Fruit fly (Drosophila melanogaster) whole organism, embryonic: ENCODE measurements around the gene Fam92.
A peak's percentile ranks its signal among the peaks of the same experiment; 100 is the strongest.

Experiments used
- Awh ChIP-seq: fragments of 200-800 bp; sonication (Bioruptor generic); IDR thresholded peaks from 2 replicates; pipeline ENCODE4, ENCODE4 v1.3.6; 2022; ENCODE audit warnings: missing biosample characterization, missing genetic modification characterization
- BEAF-32 ChIP-seq: fragments of 200-800 bp; sonication (Bioruptor generic); optimal IDR thresholded peaks from 3 replicates; lab custom pipeline; 2017; ENCODE audit warnings: missing biosample characterization, missing genetic modification characterization, mild to moderate bottlenecking, moderate library complexity, missing genetic modification reagents
- CG12391 ChIP-seq: fragments of 200-800 bp; sonication (Bioruptor generic); optimal IDR thresholded peaks from 3 replicates; lab custom pipeline; 2018; ENCODE audit warnings: missing biosample characterization, mild to moderate bottlenecking, missing genetic modification characterization, moderate library complexity
- CG13287 ChIP-seq: fragments of 200-800 bp; sonication (Bioruptor generic); IDR thresholded peaks from 2 replicates; pipeline ENCODE4 v1.3.6; 2022; ENCODE audit warnings: missing biosample characterization, missing genetic modification characterization; ENCODE audit not compliant: partially characterized antibody
- CG16815 ChIP-seq: fragments of 200-800 bp; sonication (Bioruptor generic); optimal IDR thresholded peaks from 3 replicates; lab custom pipeline; 2017; ENCODE audit warnings: missing biosample characterization, mild to moderate bottlenecking, missing genetic modification characterization
- CG18599 ChIP-seq: fragments of 200-800 bp; sonication (Bioruptor generic); optimal IDR thresholded peaks from 3 replicates; lab custom pipeline; 2017; ENCODE audit warnings: missing biosample characterization, missing genetic modification characterization, mild to moderate bottlenecking, moderate library complexity, missing genetic modification reagents
- CG2678 ChIP-seq: fragments of 200-800 bp; sonication (Bioruptor generic); optimal IDR thresholded peaks from 3 replicates; lab custom pipeline; 2019; ENCODE audit warnings: missing biosample characterization, mild to moderate bottlenecking, missing genetic modification characterization, moderate library complexity
- CG31224 ChIP-seq: fragments of 200-800 bp; sonication (Bioruptor generic); IDR thresholded peaks from 2 replicates; pipeline ENCODE4 v1.3.6; 2022; ENCODE audit warnings: missing biosample characterization, missing genetic modification characterization
- CG31365 ChIP-seq: fragments of 200-800 bp; sonication (Bioruptor generic); optimal IDR thresholded peaks from 2 replicates; lab custom pipeline; 2018; ENCODE audit warnings: missing biosample characterization, mild to moderate bottlenecking, missing genetic modification characterization
- CG32772 ChIP-seq: fragments of 200-800 bp; sonication (Bioruptor generic); IDR thresholded peaks from 2 replicates; pipeline ENCODE4 v1.3.6; 2022; ENCODE audit warnings: missing biosample characterization, missing genetic modification characterization
- CG34224 ChIP-seq: fragments of 200-800 bp; sonication (Bioruptor generic); IDR thresholded peaks from 3 replicates; pipeline ENCODE4 v1.3.6; 2022; ENCODE audit warnings: missing biosample characterization, missing genetic modification characterization; ENCODE audit not compliant: partially characterized antibody
- CG34376 ChIP-seq: fragments of 200-800 bp; sonication (Bioruptor generic); optimal IDR thresholded peaks from 2 replicates; lab custom pipeline; 2018; ENCODE audit warnings: missing biosample characterization, mild to moderate bottlenecking, missing genetic modification characterization
- CG3995 ChIP-seq: fragments of 200-800 bp; sonication (Bioruptor generic); optimal IDR thresholded peaks from 3 replicates; lab custom pipeline; 2016; ENCODE audit warnings: missing biosample characterization, missing genetic modification characterization
- CG5953 ChIP-seq: fragments of 200-800 bp; sonication (Bioruptor generic); IDR thresholded peaks from 2 replicates; pipeline ENCODE4 v1.3.6; 2022; ENCODE audit warnings: missing biosample characterization, missing genetic modification characterization
- CG8478 ChIP-seq: fragments of >200 bp; optimal IDR thresholded peaks from 2 replicates; lab custom pipeline; 2018
- Dip2 ChIP-seq: fragments of 200-800 bp; sonication (Bioruptor generic); IDR thresholded peaks from 2 replicates; pipeline ENCODE4 v1.3.6; 2022; ENCODE audit warnings: missing biosample characterization, missing genetic modification characterization
- Dll ChIP-seq: fragments of 200-800 bp; sonication (Bioruptor generic); IDR thresholded peaks from 4 replicates; pipeline ENCODE4 v1.3.6; 2022; ENCODE audit warnings: missing biosample characterization, missing genetic modification characterization; ENCODE audit not compliant: partially characterized antibody
- Doc3 ChIP-seq: fragments of 200-800 bp; sonication (Bioruptor generic); IDR thresholded peaks from 3 replicates; pipeline ENCODE4 v1.3.6; 2022; ENCODE audit warnings: missing biosample characterization, missing genetic modification characterization; ENCODE audit not compliant: partially characterized antibody
- Drgx ChIP-seq: fragments of 200-800 bp; sonication (Bioruptor generic); IDR thresholded peaks from 2 replicates; pipeline ENCODE4 v1.3.6; 2022; ENCODE audit warnings: missing biosample characterization, missing genetic modification characterization
- Hmr ChIP-seq: fragments of 200-800 bp; sonication (Bioruptor generic); optimal IDR thresholded peaks from 3 replicates; lab custom pipeline; 2017; ENCODE audit warnings: mild to moderate bottlenecking, missing biosample characterization, missing genetic modification reagents, missing genetic modification characterization
- Med ChIP-seq: fragments of 200-800 bp; sonication (Bioruptor generic); peaks from one replicate; lab custom pipeline; 2016; ENCODE audit warnings: missing biosample characterization, missing genetic modification characterization, mild to moderate bottlenecking, inconsistent platforms, moderate library complexity
- NFAT ChIP-seq: fragments of 200-800 bp; sonication (Bioruptor generic); IDR thresholded peaks from 2 replicates; pipeline ENCODE4 v1.3.6; 2022; ENCODE audit warnings: missing biosample characterization, missing genetic modification characterization
- Oaz ChIP-seq: fragments of 200-800 bp; sonication (Bioruptor generic); IDR thresholded peaks from 2 replicates; pipeline ENCODE4 v1.3.6; 2022; ENCODE audit warnings: missing biosample characterization, missing genetic modification characterization
- Sry-δ ChIP-seq: fragments of 200-800 bp; sonication (Bioruptor generic); optimal IDR thresholded peaks from 2 replicates; lab custom pipeline; 2016; ENCODE audit warnings: missing biosample characterization, missing genetic modification characterization
- bcd ChIP-seq: fragments of 200-800 bp; sonication (Bioruptor generic); optimal IDR thresholded peaks from 2 replicates; lab custom pipeline; 2017; ENCODE audit warnings: missing biosample characterization, mild to moderate bottlenecking, missing genetic modification characterization
- caup ChIP-seq: fragments of 200-800 bp; sonication (Bioruptor generic); optimal IDR thresholded peaks from 3 replicates; lab custom pipeline; 2017; ENCODE audit warnings: missing biosample characterization, mild to moderate bottlenecking, missing genetic modification characterization, moderate library complexity; ENCODE audit not compliant: severe bottlenecking
- ci ChIP-seq: fragments of 200-800 bp; sonication (Bioruptor generic); IDR thresholded peaks from 3 replicates; pipeline ENCODE4 v1.3.6; 2022; ENCODE audit warnings: missing biosample characterization, missing genetic modification characterization
- dati ChIP-seq: fragments of 200-800 bp; sonication (Bioruptor generic); IDR thresholded peaks from 2 replicates; pipeline ENCODE4 v1.3.6; 2022; ENCODE audit warnings: missing biosample characterization, missing genetic modification characterization
- ems ChIP-seq: fragments of 200-800 bp; sonication (Bioruptor generic); optimal IDR thresholded peaks from 3 replicates; lab custom pipeline; 2016; ENCODE audit warnings: missing biosample characterization, missing genetic modification characterization
- exex ChIP-seq: fragments of 200-800 bp; sonication (Bioruptor generic); optimal IDR thresholded peaks from 4 replicates; lab custom pipeline; 2018; ENCODE audit warnings: missing biosample characterization, mild to moderate bottlenecking, missing genetic modification characterization, moderate library complexity
- grn ChIP-seq: fragments of 200-800 bp; sonication (Bioruptor generic); optimal IDR thresholded peaks from 3 replicates; lab custom pipeline; 2017; ENCODE audit warnings: missing biosample characterization, missing genetic modification characterization
- insv ChIP-seq, 2 experiments: fragments of 200-800 bp; sonication (Bioruptor generic); optimal IDR thresholded peaks; 3 replicates each; lab custom pipeline; 2016 to 2018; ENCODE audit warnings: missing biosample characterization in 2 of 2, missing genetic modification characterization in 2 of 2
- luna ChIP-seq: fragments of 200-800 bp; sonication (Bioruptor generic); optimal IDR thresholded peaks from 2 replicates; lab custom pipeline; 2016; ENCODE audit warnings: missing biosample characterization, missing genetic modification characterization
- mld ChIP-seq: fragments of 200-800 bp; sonication (Bioruptor generic); IDR thresholded peaks from 3 replicates; pipeline ENCODE4 v1.3.6; 2022; ENCODE audit warnings: missing biosample characterization, missing genetic modification characterization; ENCODE audit not compliant: partially characterized antibody
- nom ChIP-seq: fragments of 200-800 bp; sonication (Bioruptor generic); optimal IDR thresholded peaks from 2 replicates; lab custom pipeline; 2017; ENCODE audit warnings: missing biosample characterization, missing genetic modification characterization, mild to moderate bottlenecking, moderate library complexity, missing genetic modification reagents
- pho ChIP-seq: fragments of 200-800 bp; sonication (Bioruptor generic); optimal IDR thresholded peaks from 2 replicates; lab custom pipeline; 2016; ENCODE audit warnings: missing biosample characterization, missing genetic modification characterization
- prd ChIP-seq, 3 experiments: fragments of >200 bp in 2 of 3; fragments of 200-800 bp in 1 of 3; sonication (Bioruptor generic) in 1 of 3; optimal IDR thresholded peaks in 2 of 3; IDR thresholded peaks in 1 of 3; 2 replicates in 2 of 3; 3 replicates in 1 of 3; pipeline versions ENCODE4 v1.3.6 to Lab custom; 2017 to 2022; ENCODE audit warnings: missing biosample characterization in 1 of 3, missing genetic modification characterization in 1 of 3
- ranshi ChIP-seq: fragments of 200-800 bp; sonication (Bioruptor generic); IDR thresholded peaks from 2 replicates; pipeline ENCODE4 v1.3.6; 2022; ENCODE audit warnings: missing biosample characterization, missing genetic modification characterization
- row ChIP-seq: fragments of 200-800 bp; sonication (Bioruptor generic); IDR thresholded peaks from 3 replicates; pipeline ENCODE4 v1.3.6; 2022; ENCODE audit warnings: missing biosample characterization, missing genetic modification characterization
- schlank ChIP-seq: fragments of 200-800 bp; sonication (Bioruptor generic); optimal IDR thresholded peaks from 2 replicates; lab custom pipeline; 2018; ENCODE audit warnings: missing biosample characterization, mild to moderate bottlenecking, missing genetic modification characterization
- sens ChIP-seq: fragments of 200-800 bp; sonication (Bioruptor generic); peaks from one replicate; lab custom pipeline; 2016; ENCODE audit warnings: missing biosample characterization, missing genetic modification characterization
- sima ChIP-seq: fragments of 200-800 bp; sonication (Bioruptor generic); optimal IDR thresholded peaks from 2 replicates; lab custom pipeline; 2016; ENCODE audit warnings: missing biosample characterization, missing genetic modification characterization
- sisA ChIP-seq: fragments of 200-800 bp; sonication (Bioruptor generic); IDR thresholded peaks from 2 replicates; pipeline ENCODE4 v1.3.6; 2022; ENCODE audit warnings: missing biosample characterization, missing genetic modification characterization
- slou ChIP-seq: fragments of 200-800 bp; sonication (Bioruptor generic); optimal IDR thresholded peaks from 3 replicates; lab custom pipeline; 2016; ENCODE audit warnings: missing biosample characterization, missing genetic modification characterization
- stwl ChIP-seq: fragments of 200-800 bp; sonication (Bioruptor generic); optimal IDR thresholded peaks from 3 replicates; lab custom pipeline; 2018; ENCODE audit warnings: missing biosample characterization, mild to moderate bottlenecking, missing genetic modification characterization, moderate library complexity
- zen ChIP-seq: fragments of 200-800 bp; sonication (Bioruptor generic); optimal IDR thresholded peaks from 3 replicates; lab custom pipeline; 2018; ENCODE audit warnings: missing biosample characterization, mild to moderate bottlenecking, missing genetic modification characterization, moderate library complexity
- zfh1 ChIP-seq: fragments of 200-800 bp; sonication (Bioruptor generic); IDR thresholded peaks from 3 replicates; pipeline ENCODE4 v1.3.6; 2022; ENCODE audit warnings: missing biosample characterization, missing genetic modification characterization

Fam92 gene

DNA sequence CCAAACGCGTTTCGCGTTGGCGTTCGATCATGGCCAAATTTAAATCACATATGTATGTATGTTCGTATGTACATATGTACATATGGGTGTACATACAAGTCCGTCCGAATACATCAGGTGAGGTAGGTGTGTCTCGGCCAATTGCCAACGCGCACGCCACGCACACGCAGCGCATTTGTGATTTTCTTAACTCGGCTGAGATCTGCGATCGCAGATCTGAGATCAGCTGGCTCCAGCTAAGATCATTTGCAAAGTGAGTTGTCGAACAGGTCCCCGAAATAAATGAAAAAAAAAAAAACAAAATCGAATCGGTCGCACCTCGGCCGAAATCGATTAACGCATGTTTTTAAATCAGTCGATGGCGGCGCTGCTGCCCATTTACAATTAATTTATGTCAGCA, 44.5 kb downstream of the Fam92 start (continued):
- TF ChIP-seq CG8478 (no peak), Drgx (GFP tag; lab: Robert Waterston, UW) (no peak), schlank (tag; lab: Kevin White, UChicago) (no peak), luna (no peak), pho (GFP tag; lab: Kevin White, UChicago) (no peak), CG12391 (tag; lab: Kevin White, UChicago) (no peak), bcd (GFP tag; lab: Kevin White, UChicago) (no peak), Oaz (no peak)

DNA sequence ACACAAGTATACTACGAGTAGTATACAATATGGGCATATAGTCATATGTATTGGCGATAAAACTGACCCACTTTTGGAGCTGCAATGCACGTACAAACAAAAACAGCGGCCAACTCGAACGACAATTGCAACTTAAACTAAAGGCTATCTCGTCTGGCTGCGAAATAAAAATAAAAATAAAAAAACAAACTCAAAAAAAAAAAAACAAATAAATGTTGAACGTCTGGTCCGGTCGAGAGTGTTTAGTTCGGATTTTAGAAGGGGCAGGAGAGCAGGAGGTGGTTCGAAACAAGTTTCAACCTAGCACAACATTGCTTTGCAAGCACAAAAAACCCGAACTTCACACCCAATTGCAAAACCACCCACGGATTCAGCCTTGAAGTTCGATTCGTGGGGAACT, 47.2 kb downstream of the Fam92 start:
- TF ChIP-seq mld (GFP tag; lab: Robert Waterston, UW) = no peak
- TF ChIP-seq Drgx (GFP tag; lab: Robert Waterston, UW) = peak; percentile 52
- TF ChIP-seq nom (GFP tag; lab: Kevin White, UChicago) = peak; percentile 0
- TF ChIP-seq sisA (GFP tag; lab: Robert Waterston, UW) = no peak
- TF ChIP-seq, all 482 proteins: peak for 2

dm6 chr2L:12472988-12473387, 48.3 kb downstream of the Fam92 start:
- peak in 1 of 2 experiments; percentile 42 for TF ChIP-seq insv (GFP tag; optimal IDR thresholded peaks at IDR 0.05; lab: Kevin White, UChicago)
- peak; percentile 29; the same call in 1 of the 3 replicates for TF ChIP-seq row (GFP tag; lab: Robert Waterston, UW)
- TF ChIP-seq sens = peak; percentile 35
- no peak for TF ChIP-seq sima
- TF ChIP-seq schlank (tag; lab: Kevin White, UChicago) = no peak
- TF ChIP-seq Awh (GFP tag; lab: Robert Waterston, UW) = 0 out of 2 replicates have a peak, but pooled peaks have one; percentile 21
- no peak for TF ChIP-seq CG31365 (tag; lab: Kevin White, UChicago)
- TF ChIP-seq stwl = peak; percentile 35
- TF ChIP-seq ranshi (GFP tag; lab: Robert Waterston, UW) = no peak
- no peak for TF ChIP-seq dati (GFP tag; lab: Robert Waterston, UW)
- TF ChIP-seq zen (tag; lab: Kevin White, UChicago) = peak; percentile 83
- TF ChIP-seq Dip2 (GFP tag; lab: Robert Waterston, UW) = no peak
- no peak for TF ChIP-seq prd (optimal IDR thresholded peaks at IDR 0.05; lab: Kevin White, UChicago)
- TF ChIP-seq prd (GFP tag; IDR thresholded peaks at IDR 0.05; lab: Robert Waterston, UW) = 0 out of 3 replicates have a peak, but pooled peaks have one; percentile 13
- peak; percentile 68 for TF ChIP-seq grn (GFP tag; lab: Kevin White, UChicago)
- TF ChIP-seq CG34224 (GFP tag; lab: Robert Waterston, UW) = 0 out of 3 replicates have a peak, but pooled peaks have one; percentile 22
- TF ChIP-seq NFAT (GFP tag; lab: Robert Waterston, UW) = no peak
- TF ChIP-seq BEAF-32 (GFP tag; lab: Kevin White, UChicago) = peak; percentile 51
- TF ChIP-seq Sry-δ (GFP tag; lab: Kevin White, UChicago) = peak; percentile 38
- no peak for TF ChIP-seq CG32772 (GFP tag; lab: Robert Waterston, UW)
- TF ChIP-seq Dll = peak; percentile 48; the same call in 2 of the 4 replicates
- peak; percentile 14; the same call in 1 of the 3 replicates for TF ChIP-seq Doc3 (GFP tag; lab: Robert Waterston, UW)
- TF ChIP-seq Med (GFP tag; lab: Kevin White, UChicago) = peak; percentile 34
- 0 out of 2 replicates have a peak, but pooled peaks have one; percentile 15 for TF ChIP-seq CG5953
- no peak for TF ChIP-seq CG31224 (GFP tag; lab: Robert Waterston, UW)

DNA sequence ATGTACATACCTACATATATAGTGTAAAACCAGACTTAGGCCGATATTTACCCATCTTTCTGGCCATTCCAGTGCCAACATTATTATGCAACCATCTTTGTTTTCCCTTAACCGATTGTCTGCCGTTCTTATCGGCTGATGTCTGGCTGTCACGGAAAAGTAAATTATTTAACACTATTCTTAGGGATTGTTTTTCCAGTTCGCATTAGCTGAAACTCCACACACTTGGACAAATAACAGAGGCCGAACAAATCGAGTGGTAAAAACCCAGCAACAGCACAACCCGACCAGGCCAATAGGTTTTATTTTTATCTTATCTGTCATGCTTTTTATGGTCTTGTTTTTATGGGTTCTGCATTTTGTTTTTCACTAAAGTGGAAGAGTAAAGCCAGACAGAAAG, 48.9 kb downstream of the Fam92 start:
- no peak for TF ChIP-seq CG16815 (GFP tag; lab: Kevin White, UChicago)
- peak; percentile 43 for TF ChIP-seq exex (tag; lab: Kevin White, UChicago)
- no peak for TF ChIP-seq CG2678 (tag; lab: Kevin White, UChicago)
- TF ChIP-seq Hmr = peak; percentile 17
- no peak for TF ChIP-seq CG13287
- peak; percentile 34 for TF ChIP-seq CG18599 (GFP tag; lab: Kevin White, UChicago)
- peak; percentile 12 for TF ChIP-seq CG34376 (GFP tag; lab: Kevin White, UChicago)
- no peak for TF ChIP-seq zfh1 (GFP tag; lab: Robert Waterston, UW)
- peak; percentile 25; the same call in 1 of the 3 replicates for TF ChIP-seq ci
- no peak for TF ChIP-seq CG3995
- TF ChIP-seq caup (GFP tag; lab: Kevin White, UChicago) = no peak
- no peak for TF ChIP-seq ems (GFP tag; lab: Kevin White, UChicago)
- no peak for TF ChIP-seq slou (GFP tag; lab: Kevin White, UChicago)
